Fruit fly (Drosophila melanogaster): ENCODE results near the gene CG17726.

CG17726 gene

DNA sequence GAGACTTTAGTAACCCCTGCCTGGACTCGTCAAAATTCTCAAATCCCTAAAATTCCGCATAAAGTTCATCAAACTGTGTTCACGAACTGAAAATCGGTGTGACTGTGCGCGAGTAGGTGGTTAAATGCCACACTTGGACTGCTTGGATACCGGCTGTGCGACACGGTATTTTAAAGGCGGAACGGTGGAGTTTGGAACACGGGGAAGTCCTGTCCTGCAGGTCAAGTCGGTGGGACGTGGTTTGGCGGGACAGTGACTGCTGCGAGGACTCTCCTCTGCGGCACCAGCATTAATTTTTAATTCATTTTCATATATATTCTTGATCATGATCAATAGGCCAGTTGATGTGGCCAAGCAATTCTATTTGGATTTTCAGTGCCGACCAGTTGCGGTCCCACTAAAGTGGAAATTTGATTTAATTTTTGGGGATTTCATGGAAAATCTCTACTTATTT lies 8.4 kb downstream of the CG17726 start, which contains the start of the genes Arfip and CG17721 (continued):
- TF ChIP-seq D (optimal IDR thresholded peaks at IDR 0.05) (peak; percentile 51), D (GFP tag; optimal IDR thresholded peaks at IDR 0.05) (no peak), CG9797 (GFP tag; optimal IDR thresholded peaks at IDR 0.05) (peak; percentile 92), dpn (GFP tag; optimal IDR thresholded peaks at IDR 0.05) (no peak), cas (GFP tag; IDR thresholded peaks at IDR 0.05) (no peak), slou (GFP tag; optimal IDR thresholded peaks at IDR 0.05) (no peak), Opbp (GFP tag; IDR thresholded peaks at IDR 0.05; ENCODE audit: partially characterized antibody) (peak; percentile 46; the same call in 2 of the 3 replicates), sens (GFP tag) (peak; percentile 88), BEAF-32 (GFP tag; optimal IDR thresholded peaks at IDR 0.05) (peak; percentile 49), lmd (GFP tag; IDR thresholded peaks at IDR 0.05) (no peak), Kr (GFP tag; optimal IDR thresholded peaks at IDR 0.05) (no peak), sug (tag; optimal IDR thresholded peaks at IDR 0.05) (peak; percentile 16), CG12299 (tag; optimal IDR thresholded peaks at IDR 0.05) (peak; percentile 26), CG12659 (GFP tag; optimal IDR thresholded peaks at IDR 0.05) (peak; percentile 81), CG10267 (tag; optimal IDR thresholded peaks at IDR 0.05) (peak; percentile 16), ewg (GFP tag; optimal IDR thresholded peaks at IDR 0.05) (no peak), ase (GFP tag; IDR thresholded peaks at IDR 0.05) (no peak), CG8290 (GFP tag; optimal IDR thresholded peaks at IDR 0.05) (peak; percentile 10), CG8290 (tag; optimal IDR thresholded peaks at IDR 0.05) (no peak), pfk (GFP tag; optimal IDR thresholded peaks at IDR 0.05) (peak; percentile 96), Ets97D (GFP tag; optimal IDR thresholded peaks at IDR 0.05) (peak; percentile 53), CG17802 (tag; optimal IDR thresholded peaks at IDR 0.05) (peak; percentile 5), CG17829 (tag; optimal IDR thresholded peaks at IDR 0.05) (peak; percentile 49), CG2712 (tag; optimal IDR thresholded peaks at IDR 0.05) (peak; percentile 19), Ada2b (GFP tag; IDR thresholded peaks at IDR 0.05) (no peak), nmo (GFP tag; optimal IDR thresholded peaks at IDR 0.05) (peak; percentile 68), Lhr (GFP tag; optimal IDR thresholded peaks at IDR 0.05) (peak; percentile 72), trem (tag; optimal IDR thresholded peaks at IDR 0.05) (peak; percentile 74), nerfin-1 (tag; optimal IDR thresholded peaks at IDR 0.05) (peak; percentile 9), Lim3 (GFP tag; IDR thresholded peaks at IDR 0.05) (no peak), Nf-YC (tag; optimal IDR thresholded peaks at IDR 0.05) (peak; percentile 26), phol (tag; optimal IDR thresholded peaks at IDR 0.05) (peak; percentile 7), CG9727 (GFP tag; optimal IDR thresholded peaks at IDR 0.05) (peak; percentile 7), CG34422 (GFP tag; IDR thresholded peaks at IDR 0.05) (peak; percentile 53; the same call in 1 of the 3 replicates), Dref (GFP tag; IDR thresholded peaks at IDR 0.05) (no peak), row (GFP tag; IDR thresholded peaks at IDR 0.05) (peak; percentile 63), CG4617 (GFP tag; optimal IDR thresholded peaks at IDR 0.05; ENCODE audit: borderline replicate concordance) (peak; percentile 87), CG3847 (GFP tag; IDR thresholded peaks at IDR 0.05) (0 out of 2 replicates have a peak, but pooled peaks have one; percentile 23), pum (GFP tag; optimal IDR thresholded peaks at IDR 0.05) (no peak), CG1603 (tag; optimal IDR thresholded peaks at IDR 0.05) (peak; percentile 67), CG15514 (GFP tag; optimal IDR thresholded peaks at IDR 0.05) (peak; percentile 57), stwl (tag; optimal IDR thresholded peaks at IDR 0.05) (peak; percentile 44), CG31365 (tag; optimal IDR thresholded peaks at IDR 0.05) (peak; percentile 89), hkb (optimal IDR thresholded peaks at IDR 0.05) (peak; percentile 70), hkb (GFP tag; IDR thresholded peaks at IDR 0.05) (no peak), CG7271 (tag; optimal IDR thresholded peaks at IDR 0.05) (no peak), MBD-R2 (GFP tag; IDR thresholded peaks at IDR 0.05) (peak; percentile 89), YL-1 (GFP tag; optimal IDR thresholded peaks at IDR 0.05) (peak; percentile 55), grau (tag; optimal IDR thresholded peaks at IDR 0.05) (peak; percentile 20), CG17361 (GFP tag; IDR thresholded peaks at IDR 0.05) (0 out of 3 replicates have a peak, but pooled peaks have one; percentile 17), Sin3A (optimal IDR thresholded peaks at IDR 0.05) (peak; percentile 93)

Measured in whole organism, embryonic.